Worm (Caenorhabditis elegans): ENCODE measurements around the gene rol-3.

Gene rol-3

ce11 chrV:8235331-8235730, 2.9 kb downstream of the rol-3 start (continued):
- TF ChIP-seq nhr-48 (tag; optimal IDR thresholded peaks at IDR 0.05) (no peak), egl-43 (GFP tag; IDR thresholded peaks at IDR 0.05) (no peak), mep-1 (tag; optimal IDR thresholded peaks at IDR 0.05) (no peak), nhr-28 (tag; optimal IDR thresholded peaks at IDR 0.05) (peak; percentile 13), mdl-1 (tag; optimal IDR thresholded peaks at IDR 0.05) (no peak), unc-130 (GFP tag; optimal IDR thresholded peaks at IDR 0.05) (no peak), spr-1 (tag; optimal IDR thresholded peaks at IDR 0.05) (no peak), mes-2 (tag; optimal IDR thresholded peaks at IDR 0.05; ENCODE audit: poor library complexity, severe bottlenecking) (no peak), snpc-4 (tag; optimal IDR thresholded peaks at IDR 0.05) (peak; percentile 61), spr-3 (GFP tag; optimal IDR thresholded peaks at IDR 0.05) (no peak), F37D6.2 (tag; optimal IDR thresholded peaks at IDR 0.05) (no peak), nhr-237 (tag; optimal IDR thresholded peaks at IDR 0.05) (no peak), nhr-111 (GFP tag; optimal IDR thresholded peaks at IDR 0.05) (peak; percentile 49), daf-19 (GFP tag; conservative IDR thresholded peaks at IDR 0.05) (no peak), madf-9 (GFP tag; conservative IDR thresholded peaks at IDR 0.05) (0 out of 2 replicates have a peak, but pooled peaks have one; percentile 24), nhr-42 (GFP tag; IDR thresholded peaks at IDR 0.05) (peak; percentile 39; the same call in 1 of the 2 replicates), nhr-25 (tag; optimal IDR thresholded peaks at IDR 0.05; ENCODE audit: borderline replicate concordance, insufficient read depth) (no peak), aly-2 (tag; optimal IDR thresholded peaks at IDR 0.05) (no peak), ces-1 (GFP tag; optimal IDR thresholded peaks at IDR 0.05) (no peak), F49E8.2 (tag; optimal IDR thresholded peaks at IDR 0.05; ENCODE audit: borderline replicate concordance) (no peak), ceh-32 (tag; optimal IDR thresholded peaks at IDR 0.05; ENCODE audit: poor library complexity) (no peak), nhr-76 (tag; optimal IDR thresholded peaks at IDR 0.05) (no peak), pqm-1 (tag; optimal IDR thresholded peaks at IDR 0.05) (no peak), Y5F2A.4 (GFP tag; optimal IDR thresholded peaks at IDR 0.05) (no peak), lim-7 (GFP tag; IDR thresholded peaks at IDR 0.05) (peak; percentile 70), zfp-3 (GFP tag; conservative IDR thresholded peaks at IDR 0.05) (no peak), mxl-2 (GFP tag; conservative IDR thresholded peaks at IDR 0.05) (no peak; the same call in 1 of the 2 replicates), lin-1 (GFP tag; IDR thresholded peaks at IDR 0.05) (no peak), F26F4.8 (GFP tag; conservative IDR thresholded peaks at IDR 0.05) (0 out of 2 replicates have a peak, but pooled peaks have one; percentile 45), duxl-1 (tag; optimal IDR thresholded peaks at IDR 0.05; ENCODE audit: poor library complexity) (no peak), nhr-41 (GFP tag; IDR thresholded peaks at IDR 0.05) (0 out of 2 replicates have a peak, but pooled peaks have one; percentile 32), saeg-2 (GFP tag; IDR thresholded peaks at IDR 0.05) (no peak), unc-39 (tag; optimal IDR thresholded peaks at IDR 0.05) (no peak), dmd-9 (GFP tag; IDR thresholded peaks at IDR 0.05) (no peak), tra-1 (GFP tag; IDR thresholded peaks at IDR 0.05) (no peak), ZK546.5 (tag; optimal IDR thresholded peaks at IDR 0.05) (no peak), F10B5.3 (tag; optimal IDR thresholded peaks at IDR 0.05) (no peak), nhr-11 (tag; optimal IDR thresholded peaks at IDR 0.05) (no peak), skn-1 (tag; optimal IDR thresholded peaks at IDR 0.05) (no peak), unc-62 (GFP tag; optimal IDR thresholded peaks at IDR 0.05 in 1 of 2) (no peak), unc-62 (tag; optimal IDR thresholded peaks at IDR 0.05) (no peak), attf-4 (tag; optimal IDR thresholded peaks at IDR 0.05) (no peak), ceh-20 (GFP tag; IDR thresholded peaks at IDR 0.05) (no peak), ztf-11 (tag; optimal IDR thresholded peaks at IDR 0.05) (no peak), fos-1 (tag; optimal IDR thresholded peaks at IDR 0.05) (no peak), nhr-77 (tag; optimal IDR thresholded peaks at IDR 0.05) (no peak), ZK337.2 (GFP tag; IDR thresholded peaks at IDR 0.05) (no peak), ceh-44 (GFP tag; IDR thresholded peaks at IDR 0.05) (no peak), Y75B8A.6 (GFP tag; IDR thresholded peaks at IDR 0.05) (no peak), dmd-6 (GFP tag; IDR thresholded peaks at IDR 0.05) (peak; percentile 49; the same call in 1 of the 2 replicates), D1046.2 (GFP tag; IDR thresholded peaks at IDR 0.05) (no peak), set-16 (GFP tag; IDR thresholded peaks at IDR 0.05) (no peak)

All from whole organism, L4 larva.